Fruit fly (Drosophila melanogaster): ENCODE data around the gene CG31076.

DNA sequence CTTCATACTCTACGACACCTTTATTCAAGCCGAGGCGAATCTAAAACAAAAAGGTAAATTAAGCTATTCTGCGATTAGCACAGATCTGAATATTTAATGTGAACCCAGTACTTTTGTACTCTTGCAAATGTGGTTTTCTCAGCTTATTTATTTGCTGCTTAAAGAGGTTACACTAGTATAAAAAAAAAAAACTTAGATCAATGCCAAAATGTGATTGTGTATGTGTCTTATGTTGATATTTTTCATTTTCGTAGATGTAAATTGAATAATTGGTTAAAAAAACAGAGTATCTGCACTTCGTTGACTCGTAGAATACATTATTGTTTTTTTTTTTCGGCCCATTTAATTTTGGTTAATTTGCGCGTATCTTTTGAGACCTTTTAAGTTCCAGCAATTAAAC is 19.9 kb downstream of the CG31076 start:
- TF ChIP-seq rgr (GFP tag; optimal IDR thresholded peaks at IDR 0.05) (no peak), sage (GFP tag; optimal IDR thresholded peaks at IDR 0.05) (no peak), lola (GFP tag; optimal IDR thresholded peaks at IDR 0.05) (no peak)

Measured in whole organism, wandering third instar larva.